Fruit fly (Drosophila melanogaster): ENCODE results near the gene Hyls1.

Hyls1 gene

dm6 chr2L:16325515-16326257 lies 26.7 kb downstream of the Hyls1 start, which contains the start of gene cact (continued):
- TF ChIP-seq CG17912 (GFP tag; optimal IDR thresholded peaks at IDR 0.05) (peak; percentile 66), NK7.1 (GFP tag; optimal IDR thresholded peaks at IDR 0.05) (peak; percentile 85), fu2 (GFP tag; optimal IDR thresholded peaks at IDR 0.05) (peak; percentile 94), pros (GFP tag; optimal IDR thresholded peaks at IDR 0.05) (peak; percentile 8), CG10366 (GFP tag; IDR thresholded peaks at IDR 0.05) (peak; percentile 89), hb (GFP tag; IDR thresholded peaks at IDR 0.05; ENCODE audit: partially characterized antibody) (no peak), unpg (GFP tag; optimal IDR thresholded peaks at IDR 0.05) (peak; percentile 95), Med (GFP tag) (peak; percentile 99), CG17186 (GFP tag; optimal IDR thresholded peaks at IDR 0.05) (peak; percentile 73), CG30020 (tag; optimal IDR thresholded peaks at IDR 0.05) (peak; percentile 98), Atf-2 (GFP tag; optimal IDR thresholded peaks at IDR 0.05) (peak; percentile 85), Elba2 (GFP tag; optimal IDR thresholded peaks at IDR 0.05) (peak; percentile 54), CG17829 (tag; optimal IDR thresholded peaks at IDR 0.05) (peak; percentile 95), CG6765 (GFP tag; optimal IDR thresholded peaks at IDR 0.05) (peak; percentile 63), GATAe (GFP tag; conservative IDR thresholded peaks at IDR 0.05) (peak; percentile 59; the same call in 1 of the 2 replicates), stc (GFP tag; IDR thresholded peaks at IDR 0.05) (peak; percentile 88), B-H1 (GFP tag; IDR thresholded peaks at IDR 0.05) (peak; percentile 80), Doc2 (GFP tag; IDR thresholded peaks at IDR 0.05) (peak; percentile 70), Atf6 (GFP tag; IDR thresholded peaks at IDR 0.05) (peak; percentile 89), CG6175 (GFP tag; IDR thresholded peaks at IDR 0.05) (peak; percentile 78; the same call in 1 of the 3 replicates), CG33213 (GFP tag; optimal IDR thresholded peaks at IDR 0.05) (peak; percentile 93), lbe (GFP tag; optimal IDR thresholded peaks at IDR 0.05) (peak; percentile 94), ase (GFP tag; IDR thresholded peaks at IDR 0.05) (peak; percentile 89), slp2 (GFP tag; optimal IDR thresholded peaks at IDR 0.05) (peak; percentile 93), CG14710 (tag; optimal IDR thresholded peaks at IDR 0.05) (peak; percentile 96), CG34224 (GFP tag; IDR thresholded peaks at IDR 0.05; ENCODE audit: partially characterized antibody) (no peak), Bgb (GFP tag; IDR thresholded peaks at IDR 0.05; ENCODE audit: partially characterized antibody) (peak; percentile 36; the same call in 1 of the 2 replicates), CG2889 (GFP tag; IDR thresholded peaks at IDR 0.05) (peak; percentile 68; the same call in 2 of the 3 replicates), nmo (GFP tag; optimal IDR thresholded peaks at IDR 0.05) (peak; percentile 94), usp (GFP tag; optimal IDR thresholded peaks at IDR 0.05) (no peak), CG2129 (GFP tag; IDR thresholded peaks at IDR 0.05; ENCODE audit: partially characterized antibody) (no peak), bcd (GFP tag; optimal IDR thresholded peaks at IDR 0.05) (peak; percentile 92), CG1603 (tag; optimal IDR thresholded peaks at IDR 0.05) (peak; percentile 50), grn (GFP tag; optimal IDR thresholded peaks at IDR 0.05) (peak; percentile 77), zfh2 (GFP tag; optimal IDR thresholded peaks at IDR 0.05) (peak; percentile 96), D (optimal IDR thresholded peaks at IDR 0.05) (no peak), D (GFP tag; optimal IDR thresholded peaks at IDR 0.05) (peak; percentile 81), row (GFP tag; IDR thresholded peaks at IDR 0.05) (peak; percentile 98), CG18599 (GFP tag; optimal IDR thresholded peaks at IDR 0.05) (peak; percentile 94), CG14667 (GFP tag; IDR thresholded peaks at IDR 0.05) (no peak; the same call in 1 of the 2 replicates), maf-S (GFP tag; optimal IDR thresholded peaks at IDR 0.05) (peak; percentile 90), Opbp (GFP tag; IDR thresholded peaks at IDR 0.05; ENCODE audit: partially characterized antibody) (no peak), Dll (GFP tag; IDR thresholded peaks at IDR 0.05; ENCODE audit: partially characterized antibody) (peak; percentile 66)
